Fruit fly (Drosophila melanogaster) whole organism, embryonic: ENCODE measurements around the gene Inx7.

ENCODE experiments used
- CG10462 ChIP-seq: fragments of 200-800 bp; sonication (Bioruptor generic); optimal IDR thresholded peaks from 2 replicates; lab custom pipeline; 2016; ENCODE audit warnings: missing biosample characterization, missing genetic modification characterization
- CG11696 ChIP-seq: fragments of 200-800 bp; sonication (Bioruptor generic); IDR thresholded peaks from 2 replicates; pipeline ENCODE4 v1.3.6; 2022; ENCODE audit warnings: missing biosample characterization, missing genetic modification characterization
- CG12155 ChIP-seq: fragments of 200-800 bp; sonication (Bioruptor generic); optimal IDR thresholded peaks from 3 replicates; lab custom pipeline; 2016; ENCODE audit warnings: missing biosample characterization, missing genetic modification characterization
- CG13894 ChIP-seq: fragments of 200-800 bp; sonication (Bioruptor generic); optimal IDR thresholded peaks from 3 replicates; lab custom pipeline; 2018; ENCODE audit warnings: missing biosample characterization, mild to moderate bottlenecking, missing genetic modification characterization, moderate library complexity
- CG15269 ChIP-seq: fragments of 200-800 bp; sonication (Bioruptor generic); optimal IDR thresholded peaks from 2 replicates; lab custom pipeline; 2018; ENCODE audit warnings: missing biosample characterization, mild to moderate bottlenecking, missing genetic modification characterization, moderate library complexity
- CG17802 ChIP-seq: fragments of 200-800 bp; sonication (Bioruptor generic); optimal IDR thresholded peaks from 2 replicates; lab custom pipeline; 2018; ENCODE audit warnings: missing biosample characterization, mild to moderate bottlenecking, missing genetic modification characterization, moderate library complexity
- CG18619 ChIP-seq: fragments of 200-800 bp; sonication (Bioruptor generic); optimal IDR thresholded peaks from 3 replicates; lab custom pipeline; 2017; ENCODE audit warnings: missing biosample characterization, mild to moderate bottlenecking, missing genetic modification characterization
- CG2199 ChIP-seq: fragments of 200-800 bp; sonication (Bioruptor generic); IDR thresholded peaks from 3 replicates; pipeline ENCODE4 v1.3.6; 2022; ENCODE audit warnings: missing biosample characterization, missing genetic modification characterization
- CG2875 ChIP-seq: fragments of 200-800 bp; sonication (Bioruptor generic); optimal IDR thresholded peaks from 2 replicates; lab custom pipeline; 2017; ENCODE audit warnings: missing biosample characterization, mild to moderate bottlenecking, missing genetic modification characterization, missing genetic modification reagents
- CG3163 ChIP-seq: fragments of 200-800 bp; sonication (Bioruptor generic); optimal IDR thresholded peaks from 3 replicates; lab custom pipeline; 2016; ENCODE audit warnings: missing biosample characterization, missing genetic modification characterization
- CG32772 ChIP-seq: fragments of 200-800 bp; sonication (Bioruptor generic); IDR thresholded peaks from 2 replicates; pipeline ENCODE4 v1.3.6; 2022; ENCODE audit warnings: missing biosample characterization, missing genetic modification characterization
- CG3995 ChIP-seq: fragments of 200-800 bp; sonication (Bioruptor generic); optimal IDR thresholded peaks from 3 replicates; lab custom pipeline; 2016; ENCODE audit warnings: missing biosample characterization, missing genetic modification characterization
- CG4404 ChIP-seq: fragments of 200-800 bp; sonication (Bioruptor generic); IDR thresholded peaks from 2 replicates; pipeline ENCODE4 v1.3.6; 2022; ENCODE audit warnings: missing biosample characterization, missing genetic modification characterization
- CG6689 ChIP-seq: fragments of 200-800 bp; sonication (Bioruptor generic); IDR thresholded peaks from 2 replicates; pipeline ENCODE4 v1.3.6; 2022; ENCODE audit warnings: missing biosample characterization, missing genetic modification characterization
- CG6854 ChIP-seq: fragments of 200-800 bp; sonication (Bioruptor generic); optimal IDR thresholded peaks from 3 replicates; lab custom pipeline; 2017; ENCODE audit warnings: missing biosample characterization, mild to moderate bottlenecking, missing genetic modification characterization
- CG7357 ChIP-seq: fragments of 200-800 bp; sonication (Bioruptor generic); IDR thresholded peaks from 3 replicates; pipeline ENCODE4 v1.3.6; 2022; ENCODE audit warnings: missing biosample characterization, missing genetic modification characterization
- CG8089 ChIP-seq: fragments of 200-800 bp; sonication (Bioruptor generic); optimal IDR thresholded peaks from 3 replicates; lab custom pipeline; 2016; ENCODE audit warnings: missing biosample characterization, missing genetic modification characterization
- CG8478 ChIP-seq: fragments of >200 bp; optimal IDR thresholded peaks from 2 replicates; lab custom pipeline; 2018
- CG9727 ChIP-seq: fragments of 200-800 bp; sonication (Bioruptor generic); optimal IDR thresholded peaks from 3 replicates; lab custom pipeline; 2017; ENCODE audit warnings: missing biosample characterization, mild to moderate bottlenecking, missing genetic modification characterization
- Dad ChIP-seq: fragments of 200-800 bp; sonication (Bioruptor generic); optimal IDR thresholded peaks from 3 replicates; lab custom pipeline; 2016; ENCODE audit warnings: missing biosample characterization, missing genetic modification characterization
- Deaf1 ChIP-seq: fragments of 200-800 bp; optimal IDR thresholded peaks from 3 replicates; lab custom pipeline; 2019; ENCODE audit warnings: missing biosample characterization, mild to moderate bottlenecking, missing genetic modification characterization, moderate library complexity
- Doc2 ChIP-seq: fragments of 200-800 bp; sonication (Bioruptor generic); IDR thresholded peaks from 2 replicates; pipeline ENCODE4 v1.3.6; 2022; ENCODE audit warnings: missing biosample characterization, missing genetic modification characterization
- Elba2 ChIP-seq: fragments of 200-800 bp; sonication (Bioruptor generic); optimal IDR thresholded peaks from 3 replicates; lab custom pipeline; 2016; ENCODE audit warnings: missing biosample characterization, missing genetic modification characterization
- Fer1 ChIP-seq: fragments of 200-800 bp; sonication (Bioruptor generic); optimal IDR thresholded peaks from 2 replicates; lab custom pipeline; 2017; ENCODE audit warnings: missing biosample characterization, mild to moderate bottlenecking, missing genetic modification characterization
- HHEX ChIP-seq: fragments of 200-800 bp; sonication (Bioruptor generic); optimal IDR thresholded peaks from 3 replicates; lab custom pipeline; 2017; ENCODE audit warnings: missing biosample characterization, mild to moderate bottlenecking, missing genetic modification characterization, missing genetic modification reagents
- HLH4C ChIP-seq: fragments of 200-800 bp; sonication (Bioruptor generic); IDR thresholded peaks from 3 replicates; pipeline ENCODE4 v1.3.6; 2022; ENCODE audit warnings: missing biosample characterization, missing genetic modification characterization; ENCODE audit not compliant: partially characterized antibody
- MESR4 ChIP-seq: fragments of 200-800 bp; sonication (Bioruptor generic); optimal IDR thresholded peaks from 2 replicates; lab custom pipeline; 2018; ENCODE audit warnings: missing biosample characterization, mild to moderate bottlenecking, missing genetic modification characterization, moderate library complexity
- Med ChIP-seq: fragments of 200-800 bp; sonication (Bioruptor generic); peaks from one replicate; lab custom pipeline; 2016; ENCODE audit warnings: missing biosample characterization, missing genetic modification characterization, mild to moderate bottlenecking, inconsistent platforms, moderate library complexity
- NK7.1 ChIP-seq: fragments of 200-800 bp; sonication (Bioruptor generic); optimal IDR thresholded peaks from 3 replicates; lab custom pipeline; 2016; ENCODE audit warnings: missing biosample characterization, missing genetic modification characterization
- Nf-YA ChIP-seq: fragments of 200-800 bp; sonication (Bioruptor generic); IDR thresholded peaks from 2 replicates; pipeline ENCODE4 v1.3.6; 2022; ENCODE audit warnings: missing biosample characterization, missing genetic modification characterization
- Sin3A ChIP-seq: fragments of >200 bp; optimal IDR thresholded peaks from 2 replicates; lab custom pipeline; 2018
- Vsx1 ChIP-seq: fragments of 200-800 bp; sonication (Bioruptor generic); optimal IDR thresholded peaks from 2 replicates; lab custom pipeline; 2017; ENCODE audit warnings: missing biosample characterization, mild to moderate bottlenecking, missing genetic modification characterization, missing genetic modification reagents
- Xbp1 ChIP-seq: fragments of 200-800 bp; sonication (Bioruptor generic); optimal IDR thresholded peaks from 3 replicates; lab custom pipeline; 2016; ENCODE audit warnings: missing biosample characterization, mild to moderate bottlenecking, missing genetic modification characterization
- ab ChIP-seq: fragments of 200-800 bp; sonication (Bioruptor generic); optimal IDR thresholded peaks from 2 replicates; lab custom pipeline; 2016; ENCODE audit warnings: missing biosample characterization, missing genetic modification characterization
- ato ChIP-seq: fragments of 200-800 bp; sonication (Bioruptor generic); IDR thresholded peaks from 2 replicates; pipeline ENCODE4 v1.3.6; 2022; ENCODE audit warnings: missing biosample characterization, missing genetic modification characterization; ENCODE audit not compliant: partially characterized antibody
- cas ChIP-seq: fragments of 200-800 bp; sonication (Bioruptor generic); IDR thresholded peaks from 2 replicates; pipeline ENCODE4 v1.3.6; 2022; ENCODE audit warnings: missing biosample characterization, missing genetic modification characterization
- emc ChIP-seq: fragments of 200-800 bp; sonication (Bioruptor generic); optimal IDR thresholded peaks from 2 replicates; lab custom pipeline; 2016; ENCODE audit warnings: missing biosample characterization, missing genetic modification characterization
- exex ChIP-seq: fragments of 200-800 bp; sonication (Bioruptor generic); optimal IDR thresholded peaks from 4 replicates; lab custom pipeline; 2018; ENCODE audit warnings: missing biosample characterization, mild to moderate bottlenecking, missing genetic modification characterization, moderate library complexity
- fd64A ChIP-seq: fragments of 200-800 bp; sonication (Bioruptor generic); optimal IDR thresholded peaks from 3 replicates; lab custom pipeline; 2018; ENCODE audit warnings: missing biosample characterization, mild to moderate bottlenecking, missing genetic modification characterization
- hkb ChIP-seq, 2 experiments: fragments of 200-800 bp in 1 of 2; fragments of >200 bp in 1 of 2; sonication (Bioruptor generic) in 1 of 2; IDR thresholded peaks in 1 of 2; optimal IDR thresholded peaks in 1 of 2; 2 replicates each; pipeline versions ENCODE4 v1.3.6 to Lab custom; 2017 to 2022; ENCODE audit warnings: missing biosample characterization in 1 of 2, missing genetic modification characterization in 1 of 2
- jing ChIP-seq: fragments of 200-800 bp; sonication (Bioruptor generic); optimal IDR thresholded peaks from 2 replicates; lab custom pipeline; 2018; ENCODE audit warnings: missing biosample characterization, mild to moderate bottlenecking, missing genetic modification characterization
- prd ChIP-seq, 3 experiments: fragments of >200 bp in 2 of 3; fragments of 200-800 bp in 1 of 3; sonication (Bioruptor generic) in 1 of 3; optimal IDR thresholded peaks in 2 of 3; IDR thresholded peaks in 1 of 3; 2 replicates in 2 of 3; 3 replicates in 1 of 3; pipeline versions ENCODE4 v1.3.6 to Lab custom; 2017 to 2022; ENCODE audit warnings: missing biosample characterization in 1 of 3, missing genetic modification characterization in 1 of 3
- salm ChIP-seq: fragments of 200-800 bp; sonication (Bioruptor generic); optimal IDR thresholded peaks from 2 replicates; lab custom pipeline; 2018; ENCODE audit warnings: missing biosample characterization, mild to moderate bottlenecking, missing genetic modification characterization
- sc ChIP-seq, 3 experiments: fragments of >200 bp in 2 of 3; fragments of 200-800 bp in 1 of 3; sonication (Bioruptor generic) in 1 of 3; optimal IDR thresholded peaks; 2 replicates in 2 of 3; 3 replicates in 1 of 3; lab custom pipeline; 2017; ENCODE audit warnings: mild to moderate bottlenecking in 1 of 3, missing biosample characterization in 1 of 3, missing genetic modification characterization in 1 of 3, missing genetic modification reagents in 1 of 3
- sens ChIP-seq: fragments of 200-800 bp; sonication (Bioruptor generic); peaks from one replicate; lab custom pipeline; 2016; ENCODE audit warnings: missing biosample characterization, missing genetic modification characterization
- ssp ChIP-seq: fragments of 200-800 bp; sonication (Bioruptor generic); IDR thresholded peaks from 2 replicates; pipeline ENCODE4 v1.3.6; 2022; ENCODE audit warnings: missing biosample characterization, missing genetic modification characterization
- stwl ChIP-seq: fragments of 200-800 bp; sonication (Bioruptor generic); optimal IDR thresholded peaks from 3 replicates; lab custom pipeline; 2018; ENCODE audit warnings: missing biosample characterization, mild to moderate bottlenecking, missing genetic modification characterization, moderate library complexity
- z ChIP-seq: fragments of 200-800 bp; sonication (Bioruptor generic); IDR thresholded peaks from 3 replicates; pipeline ENCODE4 v1.3.6; 2022; ENCODE audit warnings: missing biosample characterization, missing genetic modification characterization
- zfh1 ChIP-seq: fragments of 200-800 bp; sonication (Bioruptor generic); IDR thresholded peaks from 3 replicates; pipeline ENCODE4 v1.3.6; 2022; ENCODE audit warnings: missing biosample characterization, missing genetic modification characterization

The Inx7 gene

dm6 chrX:6985980-6986827, 7.2 kb downstream of the Inx7 start, which contains the start of gene bou (continued):
- TF ChIP-seq Elba2, result no peak
- no peak for TF ChIP-seq Doc2
- peak; percentile 55 for TF ChIP-seq CG13894 (tag; lab: Kevin White, UChicago)
- TF ChIP-seq exex (tag; lab: Kevin White, UChicago), result no peak
- no peak for TF ChIP-seq stwl (tag; lab: Kevin White, UChicago)
- no peak for TF ChIP-seq prd (optimal IDR thresholded peaks at IDR 0.05; lab: Kevin White, UChicago)
- TF ChIP-seq prd (GFP tag; IDR thresholded peaks at IDR 0.05; lab: Robert Waterston, UW), result no peak
- TF ChIP-seq Med (GFP tag; lab: Kevin White, UChicago), result peak; percentile 60
- no peak for TF ChIP-seq HHEX (GFP tag; lab: Kevin White, UChicago)
- TF ChIP-seq salm, result no peak
- TF ChIP-seq CG12155 (GFP tag; lab: Kevin White, UChicago), result peak; percentile 30
- TF ChIP-seq CG2199 (GFP tag; lab: Robert Waterston, UW), result 0 out of 3 replicates have a peak, but pooled peaks have one; percentile 71
- TF ChIP-seq hkb (optimal IDR thresholded peaks at IDR 0.05; lab: Kevin White, UChicago), result no peak
- no peak for TF ChIP-seq hkb (GFP tag; IDR thresholded peaks at IDR 0.05; lab: Robert Waterston, UW)
- no peak for TF ChIP-seq Nf-YA (GFP tag; lab: Robert Waterston, UW)
- no peak for TF ChIP-seq CG7357 (GFP tag; lab: Robert Waterston, UW)
- TF ChIP-seq z (GFP tag; lab: Robert Waterston, UW), result no peak
- TF ChIP-seq jing (GFP tag; lab: Kevin White, UChicago), result no peak
- TF ChIP-seq emc, result no peak
- TF ChIP-seq CG2875 (GFP tag; lab: Kevin White, UChicago), result no peak
- TF ChIP-seq cas (GFP tag; lab: Robert Waterston, UW), result no peak
- no peak for TF ChIP-seq ab (GFP tag; lab: Kevin White, UChicago)
- no peak for TF ChIP-seq zfh1 (GFP tag; lab: Robert Waterston, UW)
- no peak for TF ChIP-seq Vsx1
- TF ChIP-seq CG4404 (GFP tag; lab: Robert Waterston, UW), result no peak
- TF ChIP-seq CG8478 (lab: Kevin White, UChicago), result no peak
- TF ChIP-seq CG9727 (GFP tag; lab: Kevin White, UChicago), result no peak
- no peak for TF ChIP-seq ssp
- no peak for TF ChIP-seq CG32772 (GFP tag; lab: Robert Waterston, UW)
- no peak for TF ChIP-seq CG15269 (tag; lab: Kevin White, UChicago)
- no peak for TF ChIP-seq Xbp1
- no peak for TF ChIP-seq CG3163 (GFP tag; lab: Kevin White, UChicago)
- TF ChIP-seq CG17802, result no peak
- no peak for TF ChIP-seq CG6689 (GFP tag; lab: Robert Waterston, UW)
- TF ChIP-seq CG6854, result no peak
- no peak for TF ChIP-seq CG3995 (GFP tag; lab: Kevin White, UChicago)
- no peak for TF ChIP-seq CG8089 (GFP tag; lab: Kevin White, UChicago)
- no peak for TF ChIP-seq CG11696
- no peak for TF ChIP-seq ato (GFP tag; lab: Robert Waterston, UW)
- TF ChIP-seq sc (optimal IDR thresholded peaks at IDR 0.05; lab: Kevin White, UChicago), result no peak
- TF ChIP-seq sc (GFP tag; optimal IDR thresholded peaks at IDR 0.05; lab: Kevin White, UChicago), result no peak
- peak; percentile 5 for TF ChIP-seq Deaf1 (tag; lab: Kevin White, UChicago)
- no peak for TF ChIP-seq HLH4C
- TF ChIP-seq Sin3A (lab: Kevin White, UChicago), result no peak
- no peak for TF ChIP-seq CG10462 (GFP tag; lab: Kevin White, UChicago)
- TF ChIP-seq sens, result peak; percentile 74
- TF ChIP-seq Dad (GFP tag; lab: Kevin White, UChicago), result no peak
- TF ChIP-seq fd64A, result no peak
- TF ChIP-seq NK7.1 (GFP tag; lab: Kevin White, UChicago), result no peak
- no peak for TF ChIP-seq MESR4 (GFP tag; lab: Kevin White, UChicago)
- no peak for TF ChIP-seq Fer1
- no peak for TF ChIP-seq CG18619 (GFP tag; lab: Kevin White, UChicago)
